Fruit fly (Drosophila melanogaster) whole organism, prepupa: Measurements from ENCODE around the gene CG42240.

Experiments used
- Blimp-1 ChIP-seq: fragments of 200-800 bp; sonication (Bioruptor generic); optimal IDR thresholded peaks from 3 replicates; lab custom pipeline; 2017; ENCODE audit warnings: missing biosample characterization, missing genetic modification characterization, mild to moderate bottlenecking, moderate library complexity, missing genetic modification reagents
- CG10631 ChIP-seq: fragments of 200-800 bp; sonication (Bioruptor generic); optimal IDR thresholded peaks from 2 replicates; lab custom pipeline; 2016; ENCODE audit warnings: missing biosample characterization, missing genetic modification characterization
- CG10669 ChIP-seq: fragments of 200-800 bp; sonication (Bioruptor generic); optimal IDR thresholded peaks from 3 replicates; lab custom pipeline; 2018; ENCODE audit warnings: missing biosample characterization, mild to moderate bottlenecking, missing genetic modification characterization, moderate library complexity
- CG11294 ChIP-seq: fragments of 200-800 bp; sonication (Bioruptor generic); IDR thresholded peaks from 2 replicates; pipeline ENCODE4 v1.3.6; 2022; ENCODE audit warnings: missing biosample characterization, missing genetic modification characterization
- CG16779 ChIP-seq: fragments of 200-800 bp; sonication (Bioruptor generic); optimal IDR thresholded peaks from 3 replicates; lab custom pipeline; 2017; ENCODE audit warnings: missing biosample characterization, mild to moderate bottlenecking, missing genetic modification characterization
- CG3032 ChIP-seq: fragments of 200-800 bp; optimal IDR thresholded peaks from 2 replicates; lab custom pipeline; 2019; ENCODE audit warnings: missing biosample characterization, mild to moderate bottlenecking, missing genetic modification characterization, moderate library complexity
- CG32006 ChIP-seq: fragments of 200-800 bp; sonication (Bioruptor generic); optimal IDR thresholded peaks from 3 replicates; lab custom pipeline; 2017; ENCODE audit warnings: missing biosample characterization, mild to moderate bottlenecking, missing genetic modification characterization
- CG34406 ChIP-seq: fragments of 200-800 bp; sonication (Bioruptor generic); optimal IDR thresholded peaks from 3 replicates; lab custom pipeline; 2016; ENCODE audit warnings: missing biosample characterization, missing genetic modification characterization
- CG6163 ChIP-seq: fragments of 200-800 bp; sonication (Bioruptor generic); IDR thresholded peaks from 3 replicates; pipeline ENCODE4 v1.3.6; 2022; ENCODE audit warnings: missing biosample characterization, missing genetic modification characterization
- CG6276 ChIP-seq: fragments of 200-800 bp; sonication (Bioruptor generic); optimal IDR thresholded peaks from 2 replicates; lab custom pipeline; 2017; ENCODE audit warnings: missing biosample characterization, mild to moderate bottlenecking, missing genetic modification characterization
- CG6792 ChIP-seq: fragments of 200-800 bp; sonication (Bioruptor generic); optimal IDR thresholded peaks from 3 replicates; lab custom pipeline; 2016; ENCODE audit warnings: missing biosample characterization, missing genetic modification characterization
- CG6808 ChIP-seq: fragments of 200-800 bp; sonication (Bioruptor generic); optimal IDR thresholded peaks from 3 replicates; lab custom pipeline; 2017; ENCODE audit warnings: missing biosample characterization, missing genetic modification characterization, mild to moderate bottlenecking, moderate library complexity, missing genetic modification reagents
- CG6854 ChIP-seq: fragments of 200-800 bp; sonication (Bioruptor generic); optimal IDR thresholded peaks from 2 replicates; lab custom pipeline; 2017; ENCODE audit warnings: missing biosample characterization, mild to moderate bottlenecking, missing genetic modification characterization
- CG7368 ChIP-seq: fragments of 200-800 bp; sonication (Bioruptor generic); optimal IDR thresholded peaks from 3 replicates; lab custom pipeline; 2016; ENCODE audit warnings: missing biosample characterization, missing genetic modification characterization
- CG8119 ChIP-seq: fragments of 200-800 bp; sonication (Bioruptor generic); IDR thresholded peaks from 3 replicates; pipeline ENCODE4 v1.3.6; 2022; ENCODE audit warnings: missing biosample characterization, missing genetic modification characterization
- CG8319 ChIP-seq: fragments of 200-800 bp; sonication (Bioruptor generic); optimal IDR thresholded peaks from 3 replicates; lab custom pipeline; 2016; ENCODE audit warnings: missing biosample characterization, missing genetic modification characterization
- CG8632 ChIP-seq: fragments of 200-800 bp; sonication (Bioruptor generic); optimal IDR thresholded peaks from 3 replicates; lab custom pipeline; 2016; ENCODE audit warnings: missing biosample characterization, missing genetic modification characterization
- CG9139 ChIP-seq: fragments of 200-800 bp; sonication (Bioruptor generic); optimal IDR thresholded peaks from 3 replicates; lab custom pipeline; 2017; ENCODE audit warnings: missing biosample characterization, mild to moderate bottlenecking, missing genetic modification characterization
- Eip78C ChIP-seq: fragments of 200-800 bp; sonication (Bioruptor generic); peaks from one replicate; lab custom pipeline; 2016; ENCODE audit warnings: missing biosample characterization, missing genetic modification characterization
- Eip93F ChIP-seq: fragments of 200-800 bp; sonication (Bioruptor generic); optimal IDR thresholded peaks from 2 replicates; lab custom pipeline; 2016; ENCODE audit warnings: missing biosample characterization, mild to moderate bottlenecking, missing genetic modification characterization
- Ets96B ChIP-seq: fragments of 200-800 bp; optimal IDR thresholded peaks from 2 replicates; lab custom pipeline; 2019; ENCODE audit warnings: missing biosample characterization, mild to moderate bottlenecking, missing genetic modification characterization, moderate library complexity
- Gug ChIP-seq: fragments of 200-800 bp; sonication (Bioruptor generic); IDR thresholded peaks from 2 replicates; pipeline ENCODE4 v1.3.6; 2022; ENCODE audit warnings: missing biosample characterization, missing genetic modification characterization
- Hr38 ChIP-seq: sonication (Bioruptor generic); optimal IDR thresholded peaks from 2 replicates; lab custom pipeline; 2016; ENCODE audit warnings: missing biosample characterization, missing genetic modification characterization
- Hr4 ChIP-seq: fragments of 200-800 bp; sonication (Bioruptor generic); optimal IDR thresholded peaks from 3 replicates; lab custom pipeline; 2016; ENCODE audit warnings: missing biosample characterization, missing genetic modification characterization
- Lpt ChIP-seq: fragments of 200-800 bp; sonication (Bioruptor generic); optimal IDR thresholded peaks from 3 replicates; lab custom pipeline; 2016; ENCODE audit warnings: missing biosample characterization, missing genetic modification characterization
- OdsH ChIP-seq: fragments of 200-800 bp; sonication (Bioruptor generic); optimal IDR thresholded peaks from 3 replicates; lab custom pipeline; 2016; ENCODE audit warnings: missing biosample characterization, missing genetic modification characterization
- Smox ChIP-seq: fragments of 200-800 bp; sonication (Bioruptor generic); optimal IDR thresholded peaks from 3 replicates; lab custom pipeline; 2016; ENCODE audit warnings: missing biosample characterization, missing genetic modification characterization
- Sox14 ChIP-seq: fragments of 200-800 bp; sonication (Bioruptor generic); optimal IDR thresholded peaks from 3 replicates; lab custom pipeline; 2016; ENCODE audit warnings: missing biosample characterization, missing genetic modification characterization
- Sox15 ChIP-seq: fragments of 200-800 bp; sonication (Bioruptor generic); optimal IDR thresholded peaks from 3 replicates; lab custom pipeline; 2016; ENCODE audit warnings: missing biosample characterization, missing genetic modification characterization
- achi ChIP-seq: fragments of 200-800 bp; sonication (Bioruptor generic); optimal IDR thresholded peaks from 3 replicates; lab custom pipeline; 2016; ENCODE audit warnings: missing biosample characterization, missing genetic modification characterization
- acj6 ChIP-seq: fragments of 200-800 bp; sonication (Bioruptor generic); optimal IDR thresholded peaks from 3 replicates; lab custom pipeline; 2016; ENCODE audit warnings: missing biosample characterization, missing genetic modification characterization
- cyc ChIP-seq: fragments of 200-800 bp; sonication (Bioruptor generic); optimal IDR thresholded peaks from 3 replicates; lab custom pipeline; 2016; ENCODE audit warnings: missing biosample characterization, missing genetic modification characterization
- dac ChIP-seq: fragments of 200-800 bp; sonication (Bioruptor generic); optimal IDR thresholded peaks from 2 replicates; lab custom pipeline; 2017; ENCODE audit warnings: missing biosample characterization, mild to moderate bottlenecking, missing genetic modification characterization
- eg ChIP-seq: fragments of 200-800 bp; sonication (Bioruptor generic); IDR thresholded peaks from 3 replicates; pipeline ENCODE4 v1.3.6; 2022; ENCODE audit warnings: missing biosample characterization, missing genetic modification characterization
- fkh ChIP-seq: fragments of 200-800 bp; sonication (Bioruptor generic); optimal IDR thresholded peaks from 3 replicates; lab custom pipeline; 2017; ENCODE audit warnings: missing biosample characterization, mild to moderate bottlenecking, missing genetic modification characterization, moderate library complexity
- lz ChIP-seq: fragments of 200-800 bp; sonication (Bioruptor generic); optimal IDR thresholded peaks from 3 replicates; lab custom pipeline; 2016; ENCODE audit warnings: missing biosample characterization, missing genetic modification characterization
- pdm3 ChIP-seq: fragments of 200-800 bp; sonication (Bioruptor generic); optimal IDR thresholded peaks from 3 replicates; lab custom pipeline; 2016; ENCODE audit warnings: missing biosample characterization, missing genetic modification characterization
- salr ChIP-seq, 2 experiments: fragments of 200-800 bp; sonication (Bioruptor generic); optimal IDR thresholded peaks; 3 replicates each; lab custom pipeline; 2016 to 2018; ENCODE audit warnings: missing biosample characterization in 2 of 2, missing genetic modification characterization in 2 of 2, mild to moderate bottlenecking in 1 of 2
- spab ChIP-seq: fragments of 200-800 bp; sonication (Bioruptor generic); optimal IDR thresholded peaks from 2 replicates; lab custom pipeline; 2017; ENCODE audit warnings: missing biosample characterization, mild to moderate bottlenecking, missing genetic modification characterization, missing genetic modification reagents
- ss ChIP-seq, 2 experiments: fragments of 200-800 bp; sonication (Bioruptor generic); optimal IDR thresholded peaks; 2 replicates in 1 of 2; 3 replicates in 1 of 2; lab custom pipeline; 2017 to 2018; ENCODE audit warnings: mild to moderate bottlenecking in 2 of 2, missing biosample characterization in 2 of 2, missing genetic modification characterization in 2 of 2, moderate library complexity in 1 of 2
- svp ChIP-seq: fragments of 200-800 bp; sonication (Bioruptor generic); peaks from one replicate; lab custom pipeline; 2016; ENCODE audit warnings: missing biosample characterization, missing genetic modification characterization
- vri ChIP-seq: fragments of 200-800 bp; sonication (Bioruptor generic); optimal IDR thresholded peaks from 3 replicates; lab custom pipeline; 2016; ENCODE audit warnings: missing biosample characterization, mild to moderate bottlenecking, missing genetic modification characterization

CG42240 gene

DNA sequence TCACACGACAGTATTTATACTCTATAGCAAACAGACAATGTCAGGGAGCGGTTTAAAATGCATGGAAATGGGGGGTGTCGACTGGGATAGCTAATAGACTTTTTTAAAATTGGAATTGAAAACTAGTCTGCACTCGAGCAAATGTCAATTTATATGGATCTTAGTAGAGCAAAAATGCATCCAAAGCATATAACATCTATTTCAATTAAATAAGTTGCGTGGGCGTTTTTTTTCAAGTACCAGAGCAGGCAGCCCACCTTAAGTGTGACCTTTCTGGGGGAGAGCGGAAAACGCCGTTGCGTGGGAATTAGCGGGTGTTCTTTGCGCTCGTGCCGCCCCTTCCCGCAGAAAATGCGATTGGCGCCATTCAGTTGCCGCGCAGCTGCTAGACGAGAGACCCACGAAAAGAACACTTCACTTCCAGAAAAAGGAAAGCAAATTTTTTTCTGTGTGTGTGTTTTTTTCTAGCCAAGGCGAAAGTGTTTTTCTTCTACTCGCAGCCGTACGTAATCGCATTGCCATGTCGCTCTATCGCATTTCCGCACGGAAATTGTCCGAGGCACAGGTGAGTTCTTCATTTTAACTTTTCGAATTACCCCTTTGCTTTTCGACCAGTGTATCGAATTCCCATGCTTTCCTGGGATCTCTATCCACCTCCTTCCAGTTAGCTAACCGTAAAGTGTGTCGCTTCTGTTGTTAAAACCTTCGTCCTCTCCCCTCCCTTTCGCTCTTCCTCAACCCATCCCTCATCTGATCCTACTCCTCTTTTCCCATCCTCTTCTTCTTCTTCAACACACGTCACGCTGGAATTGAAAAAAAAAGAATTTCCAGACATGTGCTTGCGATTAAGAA lies 21.5 kb downstream of the CG42240 start (continued):
- TF ChIP-seq Hr38 (GFP tag; lab: Kevin White, UChicago) (no peak), Blimp-1 (GFP tag; lab: Kevin White, UChicago) (no peak), CG10631 (GFP tag; lab: Kevin White, UChicago) (peak; percentile 19), pdm3 (GFP tag; lab: Kevin White, UChicago) (peak; percentile 3), acj6 (GFP tag; lab: Kevin White, UChicago) (peak; percentile 9), CG16779 (no peak), OdsH (GFP tag; lab: Kevin White, UChicago) (no peak)

DNA sequence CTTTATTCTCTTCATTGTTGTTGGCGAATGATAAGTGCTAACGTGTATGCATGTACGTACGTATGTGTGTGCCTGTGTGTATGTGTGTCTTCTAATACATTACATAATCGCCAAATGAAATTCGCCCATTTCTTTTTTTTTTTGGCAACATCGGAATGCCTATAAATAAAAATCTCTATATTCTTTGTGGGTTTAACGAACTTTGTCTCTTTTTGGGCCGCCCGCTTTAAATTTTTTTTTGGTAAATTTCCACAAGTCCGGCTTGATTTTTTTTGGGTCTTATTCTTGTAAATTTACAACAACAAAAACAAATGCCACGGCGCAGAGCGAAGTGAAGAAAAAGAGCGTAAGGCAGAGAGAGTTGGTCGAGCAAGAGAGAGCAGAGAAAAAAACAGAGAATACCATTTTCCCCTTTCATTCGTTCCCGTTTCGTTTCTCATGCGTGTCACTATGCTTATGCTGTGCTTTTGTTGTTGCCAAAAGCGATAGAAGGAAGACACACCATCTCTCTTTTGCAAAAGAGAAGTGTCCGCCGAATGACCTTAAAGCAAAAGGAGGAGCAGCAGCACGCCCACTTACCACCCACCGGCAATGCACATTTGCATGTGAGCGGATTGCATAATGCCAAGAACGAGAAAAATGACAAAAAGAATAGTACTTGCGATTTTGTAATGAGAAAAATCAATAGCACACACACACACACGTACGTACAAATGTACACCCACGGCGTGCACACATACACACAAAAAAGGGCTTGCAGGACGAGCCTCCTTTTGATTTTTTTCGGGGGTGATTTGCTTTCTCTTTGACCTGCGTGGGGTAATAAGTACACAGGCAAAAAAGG lies 22.3 kb downstream of the CG42240 start:
- TF ChIP-seq CG8632 (GFP tag; lab: Kevin White, UChicago) (no peak), CG6854 (GFP tag; lab: Kevin White, UChicago) (no peak), ss (GFP tag; optimal IDR thresholded peaks at IDR 0.05; lab: Kevin White, UChicago) (no peak), CG7368 (GFP tag; lab: Kevin White, UChicago) (no peak), CG16779 (no peak), eg (GFP tag; lab: Robert Waterston, UW) (no peak), CG10669 (no peak), vri (no peak), Sox14 (GFP tag; lab: Kevin White, UChicago) (no peak), Ets96B (tag; lab: Kevin White, UChicago) (no peak), CG10631 (GFP tag; lab: Kevin White, UChicago) (no peak), CG6276 (GFP tag; lab: Kevin White, UChicago) (no peak), acj6 (GFP tag; lab: Kevin White, UChicago) (no peak), pdm3 (GFP tag; lab: Kevin White, UChicago) (no peak)

DNA sequence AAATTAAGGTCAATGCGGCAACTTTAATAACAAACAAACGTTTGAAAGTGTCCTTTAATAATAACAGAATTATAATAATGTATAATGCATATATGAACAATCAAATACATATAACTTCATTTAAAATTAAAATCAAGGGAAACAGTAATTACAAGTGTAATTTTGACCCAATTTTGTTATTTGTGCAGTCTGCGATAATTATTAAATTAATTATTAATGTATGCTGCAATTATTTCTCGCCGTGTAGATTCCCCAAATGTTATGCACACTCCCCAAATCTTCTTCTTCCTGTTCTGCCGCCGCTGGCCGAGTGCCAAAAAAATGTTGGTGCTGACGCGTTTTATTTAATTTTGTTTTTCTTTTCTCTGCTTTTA lies 23.0 kb downstream of the CG42240 start:
- TF ChIP-seq CG16779 (no peak), spab (GFP tag; lab: Kevin White, UChicago) (peak; percentile 14), Hr38 (GFP tag; lab: Kevin White, UChicago) (no peak), fkh (GFP tag; lab: Kevin White, UChicago) (peak; percentile 36), CG32006 (GFP tag; lab: Kevin White, UChicago) (peak; percentile 72), CG6808 (GFP tag; lab: Kevin White, UChicago) (peak; percentile 44), CG34406 (GFP tag; lab: Kevin White, UChicago) (peak; percentile 66), CG11294 (peak; percentile 52; the same call in 1 of the 2 replicates), salr (GFP tag; optimal IDR thresholded peaks at IDR 0.05; lab: Kevin White, UChicago) (peak in 1 of 2 experiments; percentile 61), Hr4 (peak; percentile 54), acj6 (GFP tag; lab: Kevin White, UChicago) (peak; percentile 63), Lpt (peak; percentile 39), lz (peak; percentile 64), Sox15 (GFP tag; lab: Kevin White, UChicago) (peak; percentile 44), CG9139 (GFP tag; lab: Kevin White, UChicago) (peak; percentile 4), Eip78C (peak; percentile 86), CG6163 (GFP tag; lab: Robert Waterston, UW) (peak; percentile 71), svp (GFP tag; lab: Kevin White, UChicago) (peak; percentile 86), Eip93F (GFP tag; lab: Kevin White, UChicago) (peak; percentile 15), Blimp-1 (GFP tag; lab: Kevin White, UChicago) (peak; percentile 65), CG8632 (GFP tag; lab: Kevin White, UChicago) (peak; percentile 72), CG8119 (GFP tag; lab: Robert Waterston, UW) (peak; percentile 82), OdsH (GFP tag; lab: Kevin White, UChicago) (peak; percentile 73), Gug (GFP tag; lab: Robert Waterston, UW) (peak; percentile 57), CG6854 (GFP tag; lab: Kevin White, UChicago) (no peak), Smox (peak; percentile 79), CG6792 (GFP tag; lab: Kevin White, UChicago) (peak; percentile 53), dac (peak; percentile 17), eg (GFP tag; lab: Robert Waterston, UW) (peak; percentile 53; the same call in 2 of the 3 replicates), CG3032 (tag; lab: Kevin White, UChicago) (peak; percentile 64), CG10631 (GFP tag; lab: Kevin White, UChicago) (peak; percentile 66), achi (peak; percentile 71), pdm3 (GFP tag; lab: Kevin White, UChicago) (peak; percentile 53), CG8319 (GFP tag; lab: Kevin White, UChicago) (peak; percentile 27), cyc (GFP tag; lab: Kevin White, UChicago) (peak; percentile 63), CG6276 (GFP tag; lab: Kevin White, UChicago) (no peak)
